Worm (Caenorhabditis elegans) whole organism, late embryonic: Measurements from ENCODE around the gene ZK899.7.

Experiments used
- C08G9.2 ChIP-seq: sonication (generic microtip); optimal IDR thresholded peaks from 2 replicates; lab custom pipeline; 2016; ENCODE audit warnings: mild to moderate bottlenecking, missing genetic modification characterization, moderate library complexity, missing compliant biosample characterization
- C38D4.7 ChIP-seq: fragments of 200-800 bp; sonication (Bioruptor generic); optimal IDR thresholded peaks from 2 replicates; lab custom pipeline; 2018; ENCODE audit warnings: mild to moderate bottlenecking, missing genetic modification characterization, moderate library complexity, missing compliant biosample characterization
- K09A11.1 ChIP-seq: sonication (generic microtip); optimal IDR thresholded peaks from 2 replicates; lab custom pipeline; 2017; ENCODE audit warnings: antibody characterized with exemption, mild to moderate bottlenecking, missing genetic modification characterization, missing compliant biosample characterization; ENCODE audit not compliant: insufficient read depth
- T23F11.4 ChIP-seq: fragments of 200-800 bp; sonication (Bioruptor generic); optimal IDR thresholded peaks from 2 replicates; lab custom pipeline; 2018; ENCODE audit warnings: mild to moderate bottlenecking, missing genetic modification characterization, missing compliant biosample characterization
- Y22D7AL.16 ChIP-seq: sonication (generic microtip); optimal IDR thresholded peaks from 2 replicates; lab custom pipeline; 2016; ENCODE audit warnings: missing genetic modification characterization, missing compliant biosample characterization
- ceh-22 ChIP-seq: sonication (generic microtip); optimal IDR thresholded peaks from 2 replicates; lab custom pipeline; 2017; ENCODE audit warnings: missing biosample characterization, missing genetic modification characterization
- ceh-24 ChIP-seq: sonication (generic microtip); optimal IDR thresholded peaks from 2 replicates; lab custom pipeline; 2016; ENCODE audit warnings: mild to moderate bottlenecking, missing genetic modification characterization, missing compliant biosample characterization
- ceh-30 ChIP-seq: fragments of 150-350 bp; optimal IDR thresholded peaks from 2 replicates; lab custom pipeline; 2014; ENCODE audit warnings: missing biosample characterization, missing genetic modification characterization
- ceh-31 ChIP-seq: sonication (generic microtip); optimal IDR thresholded peaks from 2 replicates; lab custom pipeline; 2016; ENCODE audit warnings: missing genetic modification characterization, missing compliant biosample characterization
- ceh-45 ChIP-seq: fragments of 200-800 bp; sonication (Bioruptor generic); IDR thresholded peaks from 2 replicates; pipeline ENCODE4 v1.3.6; 2022; ENCODE audit warnings: missing genetic modification reagents, missing genetic modification characterization, missing compliant biosample characterization
- ceh-9 ChIP-seq: sonication (generic microtip); optimal IDR thresholded peaks from 2 replicates; lab custom pipeline; 2016; ENCODE audit warnings: mild to moderate bottlenecking, missing genetic modification characterization, inconsistent platforms, missing compliant biosample characterization
- che-1 ChIP-seq: sonication (generic microtip); optimal IDR thresholded peaks from 2 replicates; lab custom pipeline; 2016; ENCODE audit warnings: mild to moderate bottlenecking, missing genetic modification characterization, missing compliant biosample characterization
- elt-4 ChIP-seq: sonication (generic microtip); optimal IDR thresholded peaks from 2 replicates; lab custom pipeline; 2016; ENCODE audit warnings: missing genetic modification characterization, missing compliant biosample characterization
- eyg-1 ChIP-seq: sonication (generic microtip); optimal IDR thresholded peaks from 2 replicates; lab custom pipeline; 2016; ENCODE audit warnings: missing genotype, missing genetic modification characterization, missing compliant biosample characterization
- fkh-6 ChIP-seq: sonication (generic microtip); optimal IDR thresholded peaks from 2 replicates; lab custom pipeline; 2016; ENCODE audit warnings: missing genetic modification characterization, missing compliant biosample characterization
- gmeb-2 ChIP-seq: sonication (generic microtip); optimal IDR thresholded peaks from 2 replicates; lab custom pipeline; 2016; ENCODE audit warnings: missing genetic modification characterization, inconsistent platforms, missing compliant biosample characterization
- hlh-15 ChIP-seq: sonication (generic microtip); optimal IDR thresholded peaks from 2 replicates; lab custom pipeline; 2016; ENCODE audit warnings: missing genetic modification characterization, missing compliant biosample characterization
- hlh-8 ChIP-seq: sonication (generic microtip); optimal IDR thresholded peaks from 2 replicates; lab custom pipeline; 2016; ENCODE audit warnings: missing genotype, missing genetic modification characterization, missing compliant biosample characterization
- lim-6 ChIP-seq: sonication (generic microtip); optimal IDR thresholded peaks from 2 replicates; lab custom pipeline; 2016; ENCODE audit warnings: missing genetic modification characterization, missing compliant biosample characterization
- lin-11 ChIP-seq: fragments of 200-800 bp; sonication (Bioruptor generic); optimal IDR thresholded peaks from 2 replicates; lab custom pipeline; 2018; ENCODE audit warnings: mild to moderate bottlenecking, missing genetic modification characterization, missing compliant biosample characterization
- madf-2 ChIP-seq: sonication (generic microtip); optimal IDR thresholded peaks from 2 replicates; lab custom pipeline; 2017; ENCODE audit warnings: missing genetic modification characterization, missing compliant biosample characterization
- mec-3 ChIP-seq: sonication (generic microtip); optimal IDR thresholded peaks from 2 replicates; lab custom pipeline; 2016; ENCODE audit warnings: borderline replicate concordance, missing genetic modification characterization, missing compliant biosample characterization
- nfya-1 ChIP-seq: sonication (generic microtip); optimal IDR thresholded peaks from 2 replicates; lab custom pipeline; 2017; ENCODE audit warnings: missing genetic modification characterization, mild to moderate bottlenecking, missing compliant biosample characterization, antibody characterized with exemption, moderate library complexity
- pag-3 ChIP-seq: sonication (generic microtip); optimal IDR thresholded peaks from 2 replicates; lab custom pipeline; 2016; ENCODE audit warnings: missing compliant biosample characterization, missing genetic modification characterization, borderline replicate concordance
- pax-1 ChIP-seq: fragments of 150-350 bp; optimal IDR thresholded peaks from 2 replicates; lab custom pipeline; 2014; ENCODE audit warnings: missing biosample characterization, missing genetic modification characterization
- pha-2 ChIP-seq: sonication (generic microtip); optimal IDR thresholded peaks from 2 replicates; lab custom pipeline; 2017; ENCODE audit warnings: mild to moderate bottlenecking, missing genetic modification characterization, missing compliant biosample characterization
- pha-4 ChIP-seq: fragments of 150-350 bp; optimal IDR thresholded peaks from 2 replicates; lab custom pipeline; 2018; ENCODE audit warnings: missing biosample characterization, missing genetic modification reagents, missing genetic modification characterization
- pqm-1 ChIP-seq: sonication (generic microtip); optimal IDR thresholded peaks from 2 replicates; lab custom pipeline; 2016; ENCODE audit warnings: missing genetic modification characterization, missing compliant biosample characterization
- pros-1 ChIP-seq: fragments of 150-350 bp; optimal IDR thresholded peaks from 2 replicates; lab custom pipeline; 2014; ENCODE audit warnings: missing biosample characterization, missing genetic modification reagents, missing genetic modification characterization
- ref-2 ChIP-seq: sonication (generic microtip); optimal IDR thresholded peaks from 2 replicates; lab custom pipeline; 2016; ENCODE audit warnings: missing genetic modification characterization, missing compliant biosample characterization
- rnt-1 ChIP-seq: sonication (generic microtip); optimal IDR thresholded peaks from 2 replicates; lab custom pipeline; 2016; ENCODE audit warnings: missing genetic modification characterization, missing compliant biosample characterization
- sdc-2 ChIP-seq: sonication (generic microtip); optimal IDR thresholded peaks from 2 replicates; lab custom pipeline; 2016; ENCODE audit warnings: missing genotype, missing genetic modification characterization, missing compliant biosample characterization
- sox-2 ChIP-seq: fragments of 200-800 bp; sonication (Bioruptor generic); IDR thresholded peaks from 2 replicates; pipeline ENCODE4 v1.3.6; 2022; ENCODE audit warnings: missing genetic modification reagents, missing genetic modification characterization, missing compliant biosample characterization
- syd-9 ChIP-seq: sonication (generic microtip); optimal IDR thresholded peaks from 2 replicates; lab custom pipeline; 2016; ENCODE audit warnings: mild to moderate bottlenecking, missing genetic modification characterization, moderate library complexity, missing compliant biosample characterization
- tbx-2 ChIP-seq: sonication (generic microtip); optimal IDR thresholded peaks from 2 replicates; lab custom pipeline; 2016; ENCODE audit warnings: missing genetic modification characterization, missing compliant biosample characterization
- tbx-7 ChIP-seq: sonication (generic microtip); optimal IDR thresholded peaks from 2 replicates; lab custom pipeline; 2016; ENCODE audit warnings: missing genotype, missing genetic modification characterization, missing compliant biosample characterization
- ttx-3 ChIP-seq: sonication (generic microtip); optimal IDR thresholded peaks from 2 replicates; lab custom pipeline; 2016; ENCODE audit warnings: missing genetic modification reagents, missing genetic modification characterization, missing compliant biosample characterization
- unc-3 ChIP-seq, 2 experiments: fragments of 200-800 bp in 1 of 2; sonication (Bioruptor generic) in 1 of 2; sonication (generic microtip) in 1 of 2; conservative IDR thresholded peaks in 1 of 2; optimal IDR thresholded peaks in 1 of 2; 2 replicates each; pipeline versions ENCODE4 v1.3.6 to Lab custom; 2016 to 2022; ENCODE audit warnings: missing compliant biosample characterization in 2 of 2, missing genetic modification characterization in 2 of 2, missing genetic modification reagents in 1 of 2
- unc-86 ChIP-seq: sonication (generic microtip); optimal IDR thresholded peaks from 2 replicates; lab custom pipeline; 2016; ENCODE audit warnings: missing genetic modification characterization, missing compliant biosample characterization

ZK899.7 gene

ce11 chrX:9489578-9489977, 40.3 kb upstream of the ZK899.7 start:
- TF ChIP-seq sox-2 (no peak), ceh-31 (tag; lab: Kevin White, UChicago) (no peak), syd-9 (tag; lab: Kevin White, UChicago) (no peak), pag-3 (no peak), mec-3 (tag; lab: Kevin White, UChicago) (no peak), Y22D7AL.16 (tag; lab: Kevin White, UChicago) (no peak)

ce11 chrX:9486160-9486559, 36.9 kb upstream of the ZK899.7 start:
- TF ChIP-seq madf-2 (tag; lab: Kevin White, UChicago) (no peak), ref-2 (tag; lab: Kevin White, UChicago) (no peak), nfya-1 (tag; lab: Kevin White, UChicago) (no peak), lim-6 (no peak), fkh-6 (no peak), pqm-1 (tag; lab: Kevin White, UChicago) (no peak), ttx-3 (tag; lab: Kevin White, UChicago) (no peak), unc-3 (GFP tag; conservative IDR thresholded peaks at IDR 0.05; lab: Robert Waterston, UW) (no peak), unc-3 (tag; optimal IDR thresholded peaks at IDR 0.05; lab: Kevin White, UChicago) (no peak), hlh-8 (tag; lab: Kevin White, UChicago) (no peak)

- TF ChIP-seq madf-2 (tag; lab: Kevin White, UChicago) (no peak), hlh-15 (tag; lab: Kevin White, UChicago) (no peak), unc-86 (tag; lab: Kevin White, UChicago) (no peak), pqm-1 (tag; lab: Kevin White, UChicago) (no peak), ceh-45 (GFP tag; lab: Robert Waterston, UW) (no peak), nfya-1 (tag; lab: Kevin White, UChicago) (no peak)
These were observed 34.5 kb upstream of the ZK899.7 start for ce11 chrX:9483754-9484153.

- TF ChIP-seq rnt-1 (no peak), T23F11.4 (GFP tag; lab: Kevin White, UChicago) (no peak), ceh-31 (tag; lab: Kevin White, UChicago) (no peak), madf-2 (tag; lab: Kevin White, UChicago) (no peak)
- TF ChIP-seq, all 69 proteins: peak for 0
These were observed 27.5 kb upstream of the ZK899.7 start for ce11 chrX:9476752-9477151.

- no peak for TF ChIP-seq pros-1
These were observed 22.9 kb upstream of the ZK899.7 start, which contains the start of gene gap-2 for ce11 chrX:9472170-9472569. TSS of gene gap-2 (plus strand) at chrX:9472470.

ce11 chrX:9467573-9467972, 18.3 kb upstream of the ZK899.7 start:
- TF ChIP-seq ceh-45 (GFP tag; lab: Robert Waterston, UW) (peak; percentile 90), C08G9.2 (tag; lab: Kevin White, UChicago) (peak; percentile 61), T23F11.4 (GFP tag; lab: Kevin White, UChicago) (peak; percentile 78), ceh-30 (peak; percentile 51), pros-1 (peak; percentile 80), unc-3 (GFP tag; conservative IDR thresholded peaks at IDR 0.05; lab: Robert Waterston, UW) (peak; percentile 85), unc-3 (tag; optimal IDR thresholded peaks at IDR 0.05; lab: Kevin White, UChicago) (peak; percentile 80), Y22D7AL.16 (tag; lab: Kevin White, UChicago) (peak; percentile 73), tbx-2 (tag; lab: Kevin White, UChicago) (peak; percentile 78), che-1 (tag; lab: Kevin White, UChicago) (peak; percentile 87), mec-3 (tag; lab: Kevin White, UChicago) (no peak), K09A11.1 (peak; percentile 94), rnt-1 (peak; percentile 69), syd-9 (tag; lab: Kevin White, UChicago) (peak; percentile 87), ceh-9 (tag; lab: Kevin White, UChicago) (peak; percentile 26), ceh-22 (tag; lab: Kevin White, UChicago) (no peak), ceh-24 (peak; percentile 67), pax-1 (tag; lab: Kevin White, UChicago) (peak; percentile 54), sdc-2 (tag; lab: Kevin White, UChicago) (peak; percentile 96), gmeb-2 (tag; lab: Kevin White, UChicago) (peak; percentile 87), tbx-7 (tag; lab: Kevin White, UChicago) (peak; percentile 49), hlh-8 (tag; lab: Kevin White, UChicago) (peak; percentile 49), elt-4 (tag; lab: Kevin White, UChicago) (peak; percentile 58), pha-2 (peak; percentile 87), fkh-6 (peak; percentile 80), madf-2 (tag; lab: Kevin White, UChicago) (peak; percentile 85), eyg-1 (tag; lab: Kevin White, UChicago) (peak; percentile 39), lin-11 (tag; lab: Kevin White, UChicago) (peak; percentile 82), pha-4 (tag; lab: Kevin White, UChicago) (no peak), C38D4.7 (GFP tag; lab: Kevin White, UChicago) (peak; percentile 74)
